Fruit fly (Drosophila melanogaster): ENCODE results near the gene CG14331.
A peak's percentile ranks its signal among the peaks of the same experiment; 100 is the strongest.

The CG14331 gene

DNA sequence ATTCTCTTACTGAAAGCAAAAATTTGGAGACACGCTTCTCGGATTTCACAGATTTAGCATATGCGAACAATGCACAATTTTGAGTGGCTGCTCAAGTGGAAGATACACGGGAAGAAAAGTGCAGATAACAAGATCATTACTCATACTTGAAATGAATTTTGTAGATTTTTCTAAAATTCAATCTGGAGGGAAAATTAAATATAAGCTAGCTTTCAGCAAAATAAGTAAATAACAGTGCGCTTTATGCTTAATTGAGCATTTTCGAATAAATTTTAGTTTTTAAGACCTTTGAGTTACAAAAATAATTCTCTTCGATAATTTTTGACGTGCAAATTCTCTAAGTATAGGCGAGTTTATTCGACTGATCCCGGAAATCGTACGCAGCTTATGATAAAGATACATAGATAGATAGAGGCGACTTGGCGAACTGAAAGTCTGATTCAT, 39.8 kb downstream of the CG14331 start (continued):
- TF ChIP-seq Eip75B (GFP tag; optimal IDR thresholded peaks at IDR 0.05) (peak; percentile 77), CG8119 (GFP tag; IDR thresholded peaks at IDR 0.05) (peak; percentile 54; the same call in 1 of the 3 replicates), CG34406 (GFP tag; optimal IDR thresholded peaks at IDR 0.05) (peak; percentile 36), ss (GFP tag; optimal IDR thresholded peaks at IDR 0.05) (peak; percentile 44 to 67), CG15336 (GFP tag; IDR thresholded peaks at IDR 0.05) (peak; percentile 48), Hr39 (GFP tag; optimal IDR thresholded peaks at IDR 0.05) (peak; percentile 50), CG16779 (tag; optimal IDR thresholded peaks at IDR 0.05) (peak; percentile 17), achi (GFP tag; optimal IDR thresholded peaks at IDR 0.05) (peak; percentile 52), Ets21C (GFP tag; optimal IDR thresholded peaks at IDR 0.05) (peak; percentile 49), topi (GFP tag; optimal IDR thresholded peaks at IDR 0.05) (peak; percentile 84), dac (GFP tag; optimal IDR thresholded peaks at IDR 0.05) (peak; percentile 34), cyc (GFP tag; optimal IDR thresholded peaks at IDR 0.05) (peak; percentile 75), CG4318 (GFP tag; optimal IDR thresholded peaks at IDR 0.05) (peak; percentile 31), svp (GFP tag) (peak; percentile 96), salr (GFP tag; optimal IDR thresholded peaks at IDR 0.05) (no peak)

DNA sequence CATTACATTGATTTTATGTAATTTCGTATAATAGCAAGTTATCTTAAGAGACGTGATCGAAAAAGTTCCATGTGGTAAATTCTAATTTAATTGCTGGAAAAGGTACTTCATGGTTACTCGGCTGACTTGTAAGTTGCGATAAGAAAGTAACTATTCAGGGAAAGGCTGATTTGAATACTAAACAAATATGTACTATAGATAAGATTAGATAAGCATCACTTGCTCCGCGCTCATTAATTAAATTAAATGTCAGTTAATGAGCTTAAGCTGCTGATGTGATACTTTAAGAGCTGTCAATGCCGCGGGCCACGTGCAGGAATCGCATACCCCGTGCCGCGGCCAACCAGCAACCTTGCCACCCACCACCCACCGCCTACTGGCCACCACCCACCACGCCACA, 40.4 kb downstream of the CG14331 start:
- TF ChIP-seq fkh (GFP tag; optimal IDR thresholded peaks at IDR 0.05) (peak; percentile 19), CG8119 (GFP tag; IDR thresholded peaks at IDR 0.05) (no peak)

DNA sequence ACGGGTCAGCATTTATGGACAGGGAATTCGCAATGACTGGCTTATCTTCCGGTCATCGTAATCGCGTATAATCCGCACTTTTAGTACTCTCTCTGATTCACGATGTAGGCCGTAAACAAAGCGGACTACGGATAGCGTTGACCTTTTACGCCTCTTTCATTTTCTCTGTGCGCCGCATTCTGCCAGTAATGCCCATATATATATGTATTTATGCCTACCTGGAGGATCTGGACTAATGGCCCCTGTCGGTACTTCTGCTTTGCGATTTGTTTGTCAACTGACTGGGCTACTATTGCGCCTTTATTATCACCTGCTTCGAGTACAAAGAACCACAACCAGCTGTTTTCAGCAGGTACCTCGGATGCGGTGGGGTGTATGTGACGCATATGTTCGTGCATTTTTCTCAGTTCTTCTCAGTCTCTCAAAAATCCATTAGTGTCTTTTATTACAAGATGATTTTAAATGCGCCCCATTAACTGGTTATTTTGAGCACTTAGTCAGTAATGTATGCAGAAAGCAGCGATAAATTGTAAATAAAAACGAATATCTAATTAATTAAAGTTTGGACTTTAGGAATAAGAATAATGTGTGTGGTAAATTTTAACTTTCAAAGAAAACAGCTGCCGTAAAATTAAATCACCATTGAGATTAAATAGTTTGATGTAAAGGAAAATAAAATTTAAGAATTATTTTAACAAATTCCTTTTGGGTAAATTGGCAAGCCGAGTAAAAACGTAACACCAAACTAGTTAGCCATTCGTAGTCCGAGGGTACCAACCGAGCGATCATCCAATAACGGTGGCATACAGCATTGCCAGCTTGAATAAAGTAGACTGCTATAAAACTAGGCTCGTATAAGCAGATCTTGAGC, 46.0 kb downstream of the CG14331 start, which contains the start of gene CREG:
CREG (minus strand) TSS at position 323 of the 871 bp plus-strand sequence.
- peak; percentile 34 for TF ChIP-seq cyc (GFP tag; optimal IDR thresholded peaks at IDR 0.05)
- TF ChIP-seq salr (GFP tag; optimal IDR thresholded peaks at IDR 0.05) = peak in 1 of 2 experiments; percentile 73
- no peak for TF ChIP-seq fd59A (GFP tag; optimal IDR thresholded peaks at IDR 0.05)
- peak; percentile 53 for TF ChIP-seq CG3919 (GFP tag; optimal IDR thresholded peaks at IDR 0.05)
- no peak for TF ChIP-seq CG16779 (tag; optimal IDR thresholded peaks at IDR 0.05)
- peak; percentile 41 for TF ChIP-seq CG11902 (GFP tag; optimal IDR thresholded peaks at IDR 0.05)
- peak; percentile 88 for TF ChIP-seq Eip78C (GFP tag)
- peak; percentile 2 for TF ChIP-seq spab (GFP tag; optimal IDR thresholded peaks at IDR 0.05)
- TF ChIP-seq CG7368 (GFP tag; optimal IDR thresholded peaks at IDR 0.05) = peak; percentile 12
- TF ChIP-seq dsx (GFP tag; optimal IDR thresholded peaks at IDR 0.05; ENCODE audit: poor library complexity, severe bottlenecking) = no peak
- peak; percentile 69 for TF ChIP-seq CG32006 (GFP tag; optimal IDR thresholded peaks at IDR 0.05)
- no peak for TF ChIP-seq dac (GFP tag; optimal IDR thresholded peaks at IDR 0.05)
- TF ChIP-seq OdsH (GFP tag; optimal IDR thresholded peaks at IDR 0.05) = peak; percentile 57
- TF ChIP-seq Ets96B (tag; optimal IDR thresholded peaks at IDR 0.05) = no peak
- peak; percentile 11 for TF ChIP-seq Blimp-1 (GFP tag; optimal IDR thresholded peaks at IDR 0.05)
- peak; percentile 59 for TF ChIP-seq Sox14 (GFP tag; optimal IDR thresholded peaks at IDR 0.05)
- TF ChIP-seq CG6792 (GFP tag; optimal IDR thresholded peaks at IDR 0.05) = peak; percentile 35
- TF ChIP-seq CG15336 (GFP tag; IDR thresholded peaks at IDR 0.05) = no peak
- peak; percentile 51 for TF ChIP-seq Eip75B (GFP tag; optimal IDR thresholded peaks at IDR 0.05)
- TF ChIP-seq CG8319 (GFP tag; optimal IDR thresholded peaks at IDR 0.05) = no peak
- no peak for TF ChIP-seq CG11762 (GFP tag; optimal IDR thresholded peaks at IDR 0.05; ENCODE audit: insufficient read depth)
- TF ChIP-seq net (GFP tag; optimal IDR thresholded peaks at IDR 0.05) = peak; percentile 44
- TF ChIP-seq acj6 (GFP tag; optimal IDR thresholded peaks at IDR 0.05) = peak; percentile 32
- peak; percentile 48 for TF ChIP-seq Eip93F (GFP tag; optimal IDR thresholded peaks at IDR 0.05)
- peak; percentile 62 for TF ChIP-seq pdm3 (GFP tag; optimal IDR thresholded peaks at IDR 0.05)
- TF ChIP-seq topi (GFP tag; optimal IDR thresholded peaks at IDR 0.05) = peak; percentile 65
- TF ChIP-seq ss (GFP tag; optimal IDR thresholded peaks at IDR 0.05) = peak; percentile 5 to 24
- no peak for TF ChIP-seq Gug (GFP tag; IDR thresholded peaks at IDR 0.05)
- peak; percentile 45 for TF ChIP-seq CG34406 (GFP tag; optimal IDR thresholded peaks at IDR 0.05)
- 0 out of 3 replicates have a peak, but pooled peaks have one; percentile 15 for TF ChIP-seq CG8119 (GFP tag; IDR thresholded peaks at IDR 0.05)
- TF ChIP-seq CG8632 (GFP tag; optimal IDR thresholded peaks at IDR 0.05) = peak; percentile 38
- no peak for TF ChIP-seq Lpt (GFP tag; optimal IDR thresholded peaks at IDR 0.05)
- peak; percentile 10 for TF ChIP-seq vri (GFP tag; optimal IDR thresholded peaks at IDR 0.05)
- TF ChIP-seq CG31627 (GFP tag; optimal IDR thresholded peaks at IDR 0.05) = peak; percentile 38
- TF ChIP-seq CG6276 (GFP tag; optimal IDR thresholded peaks at IDR 0.05) = peak; percentile 22
- TF ChIP-seq CG9139 (GFP tag; optimal IDR thresholded peaks at IDR 0.05) = no peak
- peak; percentile 36 for TF ChIP-seq achi (GFP tag; optimal IDR thresholded peaks at IDR 0.05)
- peak; percentile 26 for TF ChIP-seq Hr39 (GFP tag; optimal IDR thresholded peaks at IDR 0.05)
- TF ChIP-seq Sox102F (GFP tag; optimal IDR thresholded peaks at IDR 0.05) = peak; percentile 57
